Fruit fly (Drosophila melanogaster) S2 (cell line): Measurements from ENCODE around the gene scu.

Experiments
- CG8478 ChIP-seq: fragments of >200 bp; optimal IDR thresholded peaks from 2 replicates; lab custom pipeline; 2018
- CTCF ChIP-seq, 2 experiments: fragments of >200 bp; optimal IDR thresholded peaks; 2 replicates each; lab custom pipeline; 2018

Gene scu

dm6 chrX:18091159-18091676 is at the start of gene scu:
scu (plus strand) TSS chrX:18091259.
- TF ChIP-seq CG8478 = no peak
- TF ChIP-seq CTCF (optimal IDR thresholded peaks at IDR 0.05; lab: Kevin White, UChicago) = no peak

DNA sequence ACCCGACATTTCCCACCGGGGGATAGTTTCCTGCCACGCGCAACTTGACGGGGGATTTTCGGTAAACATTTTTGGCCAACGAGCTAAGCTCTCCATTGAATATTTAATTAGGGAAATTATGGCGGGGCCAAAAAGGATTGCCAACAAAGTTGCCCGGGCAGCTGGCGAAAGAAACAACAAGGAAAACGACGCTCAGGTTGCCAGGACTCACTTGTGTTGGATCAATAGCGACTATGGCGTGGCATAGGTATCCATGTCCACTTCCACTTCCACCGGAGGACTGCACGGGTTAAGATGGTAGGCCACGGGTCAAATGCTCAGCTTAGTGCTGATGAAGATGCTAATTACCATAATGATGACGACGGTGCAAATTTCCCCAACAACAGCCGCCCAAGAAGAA is 47.4 kb upstream of the scu start, which contains the start of gene CG15373:
Gene CG15373, plus strand, starts transcription at position 301 of the 400 bp plus-strand sequence.
- TF ChIP-seq CTCF (optimal IDR thresholded peaks at IDR 0.05; lab: Kevin White, UChicago) (no peak), CG8478 (no peak)

DNA sequence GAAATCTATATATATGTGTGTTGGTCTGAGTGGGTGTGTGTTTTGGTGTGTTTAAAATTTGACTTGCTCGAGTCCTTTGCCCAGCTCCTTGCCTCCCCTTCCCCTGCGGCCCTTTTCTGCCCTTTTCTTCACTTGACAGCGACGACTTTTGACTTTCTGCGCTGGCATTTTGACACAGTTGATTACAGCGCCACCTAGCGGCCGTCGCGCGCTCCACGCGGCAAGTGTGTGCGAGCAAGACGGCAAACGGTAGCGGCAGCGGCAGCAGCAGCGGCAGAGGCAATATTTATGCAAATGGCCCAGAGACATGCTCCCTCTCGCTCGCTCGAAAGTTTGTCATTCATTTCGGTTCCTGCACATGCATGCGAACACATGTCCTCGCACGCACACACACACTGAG is 38.9 kb upstream of the scu start:
- TF ChIP-seq CTCF (optimal IDR thresholded peaks at IDR 0.05; lab: Kevin White, UChicago) (peak; percentile 79 to 84), CG8478 (no peak)

DNA sequence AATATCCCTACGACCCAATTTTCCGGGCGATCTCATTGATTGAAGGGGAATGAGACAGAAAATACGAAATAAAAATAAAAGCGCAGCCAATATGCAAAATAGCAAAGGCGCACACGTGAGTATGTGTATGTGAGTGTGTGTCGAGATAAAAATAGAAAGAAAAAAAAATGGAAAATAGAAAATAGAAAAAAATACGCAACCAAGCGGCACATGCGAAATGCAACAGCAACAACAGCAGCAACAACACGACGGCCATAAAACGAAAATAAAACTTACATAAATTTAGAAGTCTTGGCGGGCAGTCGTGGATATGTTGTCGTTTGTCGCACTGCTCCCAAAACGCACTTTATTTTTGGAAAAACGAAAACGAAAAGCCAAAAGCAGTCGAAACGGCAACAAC is 33.9 kb upstream of the scu start:
- TF ChIP-seq CG8478 (no peak), CTCF (optimal IDR thresholded peaks at IDR 0.05; lab: Kevin White, UChicago) (no peak)

DNA sequence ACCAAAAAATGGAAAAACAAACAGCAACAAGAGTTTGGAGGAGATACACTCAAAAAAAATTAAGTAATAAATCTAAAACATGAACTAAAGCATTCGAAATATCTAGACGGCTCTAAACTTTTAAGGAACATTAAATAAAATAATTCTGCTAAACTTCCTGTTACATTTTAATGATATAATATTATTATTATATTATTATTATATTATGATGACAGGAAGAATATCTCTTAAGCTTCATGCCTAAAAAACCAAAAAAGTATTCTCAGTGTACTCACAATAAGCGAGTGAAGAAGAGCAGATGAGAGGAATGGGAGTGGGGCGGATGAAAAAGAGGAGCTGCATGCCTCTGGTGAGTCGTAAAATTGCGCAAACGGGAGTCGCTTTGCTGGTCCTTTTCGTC is 33.0 kb upstream of the scu start:
- TF ChIP-seq CG8478 (no peak), CTCF (optimal IDR thresholded peaks at IDR 0.05; lab: Kevin White, UChicago) (no peak)

DNA sequence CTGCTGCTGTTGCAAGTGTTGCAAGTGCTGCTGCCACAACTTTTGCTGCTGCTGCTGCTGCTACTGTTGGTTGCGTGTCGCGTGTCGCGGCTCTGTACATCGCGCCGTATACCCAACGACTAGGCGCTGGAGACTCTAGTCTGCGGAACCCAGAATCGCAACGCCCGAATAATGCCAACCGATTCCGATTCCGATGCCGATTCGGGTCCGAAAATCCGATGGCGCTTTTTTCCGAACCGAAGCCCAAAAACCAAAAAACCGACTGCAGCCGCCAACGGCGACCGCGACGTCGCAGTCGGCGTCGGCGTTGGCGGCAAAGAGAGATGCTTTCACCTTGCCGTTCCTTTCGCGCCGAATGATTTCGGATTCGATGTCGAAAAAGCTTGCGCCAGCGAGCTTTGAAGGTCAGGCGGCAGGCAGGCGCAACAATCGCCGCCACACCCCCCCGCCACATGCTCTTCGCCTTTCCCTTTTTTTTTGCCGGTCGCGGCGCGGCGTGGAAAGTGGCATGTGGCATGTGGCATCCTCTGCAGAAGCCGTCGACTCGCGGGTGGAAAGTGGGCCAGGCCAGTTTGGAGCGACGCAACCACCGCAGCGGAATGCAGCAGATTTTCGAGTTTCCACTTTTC is 27.8 kb upstream of the scu start, which contains the start of gene Sh:
Gene Sh, minus strand, starts transcription at position 104 of the 629 bp plus-strand sequence.
- TF ChIP-seq CTCF (optimal IDR thresholded peaks at IDR 0.05; lab: Kevin White, UChicago) (no peak), CG8478 (no peak)

- no peak for TF ChIP-seq CTCF (optimal IDR thresholded peaks at IDR 0.05; lab: Kevin White, UChicago)
Measured at dm6 chrX:18064183-18064582, 26.9 kb upstream of the scu start, which contains the start of gene Dhc16F. Dhc16F (plus strand) TSS chrX:18064483.

DNA sequence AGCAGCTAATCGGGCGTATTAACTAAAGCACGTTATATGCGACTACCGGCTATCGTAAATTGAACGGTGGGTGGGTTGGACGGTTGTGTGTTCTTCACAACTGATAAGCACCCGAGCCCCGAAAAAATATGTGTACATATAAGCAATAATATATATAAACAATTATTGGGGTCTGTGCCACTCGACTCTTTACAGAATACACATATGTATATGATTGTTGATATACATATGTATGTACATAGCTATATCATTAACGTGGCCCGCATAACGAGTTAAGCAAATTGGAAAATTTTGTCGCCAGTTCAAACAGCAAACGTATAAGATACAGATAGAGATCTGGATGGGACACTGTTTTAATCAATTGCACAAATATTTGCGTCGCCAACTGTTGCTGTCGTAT is 8.4 kb upstream of the scu start:
- TF ChIP-seq CG8478 = no peak
- no peak for TF ChIP-seq CTCF (optimal IDR thresholded peaks at IDR 0.05; lab: Kevin White, UChicago)

dm6 chrX:18083528-18084365 is 7.3 kb upstream of the scu start:
- no peak for TF ChIP-seq CG8478

- TF ChIP-seq CTCF (optimal IDR thresholded peaks at IDR 0.05; lab: Kevin White, UChicago) = no peak
- no peak for TF ChIP-seq CG8478
Measured at dm6 chrX:18084614-18085469, 6.2 kb upstream of the scu start.

DNA sequence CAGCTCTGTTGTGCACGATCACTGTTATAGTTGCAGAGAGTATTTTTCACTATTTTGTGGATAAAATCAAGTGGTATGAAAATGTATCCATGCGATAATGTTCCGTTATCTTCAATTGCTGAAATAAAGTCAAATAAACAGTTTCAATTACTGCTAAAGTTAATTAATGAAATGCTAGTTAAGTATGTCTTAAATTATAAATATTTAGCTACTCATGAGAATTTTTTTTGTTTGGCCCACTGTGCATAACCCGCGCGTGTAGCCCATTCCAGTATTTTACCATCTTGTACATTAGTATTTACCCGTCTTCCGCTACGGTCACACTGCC is 5.6 kb upstream of the scu start, which contains the start of gene Ada3:
Gene Ada3, plus strand, starts transcription at position 292 of the 328 bp plus-strand sequence.
- no peak for TF ChIP-seq CTCF (optimal IDR thresholded peaks at IDR 0.05; lab: Kevin White, UChicago)
- no peak for TF ChIP-seq CG8478

DNA sequence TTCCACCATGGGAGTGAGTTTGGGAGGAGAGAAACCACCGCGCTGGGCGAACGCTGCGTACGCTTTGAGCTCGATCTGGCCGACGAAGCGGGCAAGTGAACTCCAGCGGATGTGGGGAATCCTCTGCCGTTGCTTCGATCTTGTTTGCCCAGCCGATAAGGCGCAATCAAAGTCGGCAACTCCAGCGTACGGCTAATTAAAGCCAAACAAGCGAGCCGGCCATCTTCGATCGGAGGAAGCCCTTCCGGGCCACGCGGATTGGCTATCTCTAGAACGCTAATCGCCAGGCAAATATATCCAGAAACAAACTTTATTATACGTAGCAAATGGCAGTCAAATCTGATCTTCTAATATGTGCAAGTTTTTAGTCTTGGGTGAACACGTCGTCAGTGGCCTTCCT is 2.6 kb upstream of the scu start, which contains the start of gene CG7536:
Gene CG7536, minus strand, starts transcription at position 101 of the 400 bp plus-strand sequence.
- TF ChIP-seq CTCF (optimal IDR thresholded peaks at IDR 0.05; lab: Kevin White, UChicago) (no peak), CG8478 (no peak)

dm6 chrX:18090333-18090732 is 726 bp upstream of the scu start, which contains the start of gene Swt1:
Swt1 (minus strand) TSS chrX:18090509.
- TF ChIP-seq CTCF (optimal IDR thresholded peaks at IDR 0.05; lab: Kevin White, UChicago) (no peak), CG8478 (no peak)

DNA sequence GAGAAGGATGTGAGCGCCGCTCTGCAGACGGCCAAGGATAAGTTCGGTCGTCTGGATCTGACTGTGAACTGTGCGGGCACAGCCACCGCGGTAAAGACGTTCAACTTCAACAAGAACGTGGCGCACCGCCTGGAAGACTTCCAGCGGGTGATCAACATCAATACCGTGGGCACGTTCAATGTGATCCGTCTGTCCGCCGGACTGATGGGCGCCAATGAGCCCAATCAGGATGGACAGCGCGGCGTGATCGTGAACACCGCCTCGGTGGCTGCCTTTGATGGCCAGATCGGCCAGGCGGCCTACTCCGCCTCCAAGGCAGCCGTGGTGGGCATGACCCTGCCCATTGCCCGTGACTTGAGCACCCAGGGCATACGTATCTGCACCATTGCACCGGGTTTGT is 1.1 kb downstream of the scu start:
- TF ChIP-seq CG8478 (no peak), CTCF (optimal IDR thresholded peaks at IDR 0.05; lab: Kevin White, UChicago) (no peak)

- TF ChIP-seq CTCF (optimal IDR thresholded peaks at IDR 0.05; lab: Kevin White, UChicago) (no peak), CG8478 (no peak)
Measured at dm6 chrX:18092810-18093222, 1.8 kb downstream of the scu start, which contains the start of gene RhoGAP16F. RhoGAP16F (plus strand) TSS chrX:18093145.
